Worm (Caenorhabditis elegans) whole organism, L1 larva: Measurements from ENCODE around the gene Y51H4A.937.

ENCODE experiments used
- ama-1 ChIP-seq: fragments of 150-350 bp; optimal IDR thresholded peaks from 2 replicates; lab custom pipeline; 2014
- blmp-1 ChIP-seq: fragments of 150-350 bp; optimal IDR thresholded peaks from 2 replicates; lab custom pipeline; 2014; ENCODE audit warnings: missing biosample characterization, missing genetic modification characterization
- ceh-82 ChIP-seq, 3 experiments: fragments of 150-350 bp in 1 of 3; sonication (generic microtip) in 2 of 3; optimal IDR thresholded peaks; 2 replicates each; lab custom pipeline; 2014 to 2017; ENCODE audit warnings: missing biosample characterization in 3 of 3, missing genetic modification characterization in 3 of 3
- dsc-1 ChIP-seq: sonication (generic microtip); optimal IDR thresholded peaks from 2 replicates; lab custom pipeline; 2016; ENCODE audit warnings: mild to moderate bottlenecking, missing genetic modification characterization, missing compliant biosample characterization
- fkh-10 ChIP-seq: sonication (generic microtip); optimal IDR thresholded peaks from 2 replicates; lab custom pipeline; 2017; ENCODE audit warnings: missing biosample characterization, missing genetic modification reagents, missing genetic modification characterization
- fkh-4 ChIP-seq: sonication (generic microtip); optimal IDR thresholded peaks from 2 replicates; lab custom pipeline; 2016; ENCODE audit warnings: missing compliant biosample characterization, missing genetic modification characterization, borderline replicate concordance
- hlh-17 ChIP-seq: fragments of 200-800 bp; sonication (Bioruptor generic); optimal IDR thresholded peaks from 2 replicates; lab custom pipeline; 2018; ENCODE audit warnings: missing genetic modification characterization, mild to moderate bottlenecking, missing compliant biosample characterization, moderate library complexity, borderline replicate concordance
- lin-35 ChIP-seq, 2 experiments: fragments of 150-350 bp; optimal IDR thresholded peaks; 2 replicates each; lab custom pipeline; 2014; ENCODE audit warnings: missing biosample characterization in 2 of 2, missing genetic modification characterization in 2 of 2, missing genetic modification reagents in 2 of 2
- lin-39 ChIP-seq: fragments of 150-350 bp; optimal IDR thresholded peaks from 2 replicates; lab custom pipeline; 2014; ENCODE audit warnings: missing biosample characterization, missing genetic modification reagents, missing genetic modification characterization
- lsy-2 ChIP-seq, 2 experiments: fragments of 150-350 bp; optimal IDR thresholded peaks; 2 replicates each; lab custom pipeline; 2014; ENCODE audit warnings: missing biosample characterization in 2 of 2, missing genetic modification characterization in 2 of 2
- mdl-1 ChIP-seq, 2 experiments: fragments of 150-350 bp; optimal IDR thresholded peaks; 2 replicates each; lab custom pipeline; 2014 to 2017; ENCODE audit warnings: missing biosample characterization in 2 of 2, missing genetic modification characterization in 2 of 2, inconsistent platforms in 1 of 2
- mef-2 ChIP-seq: fragments of 150-350 bp; optimal IDR thresholded peaks from 2 replicates; lab custom pipeline; 2014; ENCODE audit warnings: missing biosample characterization, missing genetic modification characterization
- mep-1 ChIP-seq: fragments of 150-350 bp; optimal IDR thresholded peaks from 2 replicates; lab custom pipeline; 2014; ENCODE audit warnings: missing biosample characterization, missing genetic modification characterization
- skn-1 ChIP-seq: fragments of 150-350 bp; optimal IDR thresholded peaks from 2 replicates; lab custom pipeline; 2014; ENCODE audit warnings: missing biosample characterization, missing genetic modification characterization
- sox-4 ChIP-seq: sonication (generic microtip); optimal IDR thresholded peaks from 2 replicates; lab custom pipeline; 2016; ENCODE audit warnings: missing genetic modification characterization, missing compliant biosample characterization

Gene Y51H4A.937

ce11 chrIV:16540540-16540939 lies 12.1 kb downstream of the Y51H4A.937 start:
- TF ChIP-seq lin-39 (tag; lab: Kevin White, UChicago): no peak

DNA sequence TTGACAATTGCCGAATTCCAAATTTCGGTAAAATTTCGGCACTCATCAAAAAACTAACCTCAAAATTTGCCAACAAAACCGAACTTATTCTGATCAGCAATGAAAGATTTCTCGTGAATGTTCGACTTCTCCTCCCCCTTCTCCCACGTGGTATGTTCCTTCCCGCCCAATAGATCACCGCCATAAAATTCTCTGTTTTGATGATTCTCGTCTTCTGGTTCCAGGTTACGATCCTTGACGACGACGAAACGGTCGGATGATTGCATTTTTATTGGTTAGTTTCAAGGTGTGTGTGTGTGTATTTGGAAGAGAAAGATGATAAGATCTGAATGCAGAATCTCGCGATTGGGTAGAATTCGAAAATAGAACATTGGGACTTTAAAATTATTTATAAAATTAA lies 14.2 kb downstream of the Y51H4A.937 start, which contains the start of gene uroc-1:
TSS of gene uroc-1 (minus strand) at position 101 of the 400 bp plus-strand sequence.
- TF ChIP-seq blmp-1 (tag; lab: Kevin White, UChicago) (peak; percentile 22), lin-35 (GFP tag; optimal IDR thresholded peaks at IDR 0.05; lab: Kevin White, UChicago) (no peak)

- no peak for TF ChIP-seq lin-35 (GFP tag; optimal IDR thresholded peaks at IDR 0.05; lab: Kevin White, UChicago)
- no peak for TF ChIP-seq mdl-1 (tag; optimal IDR thresholded peaks at IDR 0.05; lab: Kevin White, UChicago)
- no peak for TF ChIP-seq lsy-2 (tag; optimal IDR thresholded peaks at IDR 0.05; lab: Kevin White, UChicago)
- no peak for TF ChIP-seq ama-1
- TF ChIP-seq hlh-17 (GFP tag; lab: Kevin White, UChicago): no peak
- TF ChIP-seq sox-4 (tag; lab: Kevin White, UChicago): no peak
- TF ChIP-seq fkh-4 (tag; lab: Kevin White, UChicago): no peak
- no peak for TF ChIP-seq skn-1 (tag; lab: Kevin White, UChicago)
- TF ChIP-seq fkh-10 (GFP tag; lab: Kevin White, UChicago): no peak
- no peak for TF ChIP-seq mep-1 (tag; lab: Kevin White, UChicago)
- no peak for TF ChIP-seq dsc-1 (tag; lab: Kevin White, UChicago)
- no peak for TF ChIP-seq mef-2
Observed at ce11 chrIV:16551457-16551856, 23.0 kb downstream of the Y51H4A.937 start.

DNA sequence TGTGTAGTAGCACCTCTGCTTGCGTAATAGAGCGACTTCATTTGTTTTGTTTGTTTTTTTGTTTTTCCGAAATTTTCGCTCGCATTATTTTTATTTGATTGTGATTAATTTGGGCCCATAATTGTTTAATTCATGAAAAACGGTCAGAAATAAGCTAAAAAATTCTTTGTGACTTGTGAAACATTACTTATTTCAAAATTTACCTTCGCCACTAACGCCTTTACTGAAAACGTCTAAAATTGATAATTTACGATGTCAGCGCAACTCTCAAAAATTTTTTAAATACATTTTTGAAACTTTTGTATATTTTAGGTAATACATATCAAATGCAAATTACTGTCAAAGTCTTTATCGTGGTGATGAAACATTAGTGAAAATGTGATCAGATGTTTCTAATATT lies 32.5 kb downstream of the Y51H4A.937 start:
- no peak for TF ChIP-seq lin-39 (tag; lab: Kevin White, UChicago)

DNA sequence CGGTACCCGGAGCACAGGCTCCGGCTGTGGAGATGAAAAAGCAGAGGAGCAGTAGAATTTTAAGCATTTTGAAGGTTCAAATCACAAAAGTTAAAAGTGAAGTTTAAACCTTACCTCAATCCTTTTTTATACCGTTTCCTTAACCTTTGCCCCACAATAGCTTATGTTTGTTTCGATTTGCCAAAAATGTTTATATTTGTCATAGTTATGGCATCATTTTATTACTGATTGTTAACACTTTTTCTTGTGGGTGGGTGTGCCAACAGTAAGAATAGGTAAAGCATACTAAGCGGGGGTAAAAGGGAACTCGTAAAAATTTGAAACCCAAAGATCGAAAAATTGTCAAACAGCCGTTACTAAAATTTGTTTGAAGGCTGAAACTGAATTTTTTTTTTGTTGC lies 50.0 kb downstream of the Y51H4A.937 start, which contains the start of gene Y51H4A.8:
TSS of gene Y51H4A.8 (minus strand) at position 101 of the 400 bp plus-strand sequence.
- TF ChIP-seq ceh-82 (tag; optimal IDR thresholded peaks at IDR 0.05; lab: Kevin White, UChicago): no peak
